Fruit fly (Drosophila melanogaster): Measurements from ENCODE around the gene capt.

Gene capt

DNA sequence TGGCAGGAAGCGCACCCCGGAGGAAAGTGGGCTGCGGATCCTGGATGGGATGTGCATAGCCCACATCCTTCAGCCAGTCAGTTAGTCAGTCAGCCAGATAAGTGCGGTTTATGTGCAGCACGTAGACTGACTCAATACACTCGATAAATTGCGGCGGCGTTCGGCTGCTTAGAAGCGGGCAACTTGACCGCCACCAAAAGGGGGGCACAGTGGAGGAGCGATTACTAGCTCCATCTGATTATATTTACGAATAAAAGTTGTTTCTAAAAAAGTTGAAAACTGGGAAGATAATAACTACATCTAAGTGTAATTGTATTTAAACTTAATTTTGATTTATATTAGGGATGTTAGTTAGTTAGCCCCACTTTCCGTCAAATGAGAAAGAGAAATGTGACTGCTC, 44.4 kb upstream of the capt start:
- no peak for TF ChIP-seq Vsx2 (GFP tag; optimal IDR thresholded peaks at IDR 0.05; ENCODE audit: partially characterized antibody)
- no peak for TF ChIP-seq fru (GFP tag; optimal IDR thresholded peaks at IDR 0.05)

DNA sequence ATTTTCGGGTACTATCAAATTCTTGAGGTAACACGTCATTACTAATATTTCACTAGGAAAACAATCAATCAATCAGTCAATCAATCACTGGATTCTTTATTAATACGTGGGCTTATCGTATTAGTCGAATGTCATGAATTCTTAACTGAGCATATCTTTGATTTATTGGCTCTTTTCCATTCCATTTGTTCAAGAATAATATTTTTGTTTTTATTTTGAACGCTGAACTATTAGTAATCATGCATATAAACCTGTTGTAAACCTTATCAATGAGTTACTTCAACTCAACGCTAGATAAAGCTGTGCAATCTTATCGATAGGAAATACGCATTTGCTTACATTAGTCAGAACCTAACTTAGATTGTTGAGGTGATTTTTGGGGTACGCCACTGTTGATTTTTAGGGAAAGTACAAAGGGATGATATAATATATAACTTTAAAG, 43.4 kb upstream of the capt start:
- TF ChIP-seq fru (GFP tag; optimal IDR thresholded peaks at IDR 0.05) (peak; percentile 27), Hr83 (GFP tag; optimal IDR thresholded peaks at IDR 0.05; ENCODE audit: poor library complexity, severe bottlenecking) (no peak), Rel (GFP tag; optimal IDR thresholded peaks at IDR 0.05) (no peak), Rel (tag; optimal IDR thresholded peaks at IDR 0.05) (peak; percentile 89), CG9705 (GFP tag; optimal IDR thresholded peaks at IDR 0.05) (no peak), brk (GFP tag; optimal IDR thresholded peaks at IDR 0.05) (no peak), Mio (GFP tag; optimal IDR thresholded peaks at IDR 0.05) (no peak)

DNA sequence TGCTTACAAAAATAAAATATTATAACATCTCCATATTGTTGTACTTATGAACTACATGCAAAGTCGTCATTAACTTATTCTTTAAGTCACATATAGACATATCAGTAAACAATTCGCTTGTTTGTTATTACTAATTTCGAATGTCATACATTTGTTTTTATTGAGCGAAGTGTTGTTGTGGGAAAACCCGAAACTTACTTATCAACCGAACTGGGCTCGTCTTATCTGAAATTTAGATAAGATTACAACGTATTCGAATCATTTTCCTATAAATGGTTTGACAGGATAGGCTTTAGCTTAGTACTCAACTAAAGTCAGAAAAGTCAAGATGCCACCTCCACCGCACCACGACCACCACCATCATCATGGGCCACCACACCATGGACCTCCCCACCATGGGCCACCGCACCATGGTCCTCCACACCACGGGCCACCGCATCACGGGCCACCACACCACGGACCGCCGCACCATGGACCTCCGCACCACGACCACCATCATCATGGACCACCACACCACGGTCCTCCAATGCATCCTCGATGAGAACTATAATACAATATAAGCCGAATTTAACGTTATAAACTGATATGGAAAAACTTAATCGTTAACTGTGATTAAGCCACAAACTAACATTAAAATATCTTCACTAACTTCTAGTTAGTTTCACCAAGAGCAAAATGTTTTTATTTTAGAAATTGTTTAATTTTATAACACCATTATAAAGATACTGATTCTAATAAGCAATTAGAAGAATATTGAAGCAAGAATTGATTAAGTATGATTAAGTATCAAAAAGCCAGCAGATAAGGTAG, 42.1 kb upstream of the capt start, which contains the start of the genes CG43349 and CG5011:
CG43349 (plus strand) TSS at position 294 of the 810 bp plus-strand sequence.
CG5011 (plus strand) TSS at position 760 of the 810 bp plus-strand sequence.
- TF ChIP-seq HLH106 (tag; optimal IDR thresholded peaks at IDR 0.05) = no peak
- TF ChIP-seq dsf (GFP tag; optimal IDR thresholded peaks at IDR 0.05; ENCODE audit: borderline replicate concordance) = no peak
- TF ChIP-seq N (GFP tag; optimal IDR thresholded peaks at IDR 0.05) = no peak
- TF ChIP-seq lola (GFP tag; optimal IDR thresholded peaks at IDR 0.05) = no peak
- TF ChIP-seq dl (GFP tag; optimal IDR thresholded peaks at IDR 0.05; ENCODE audit: insufficient read depth in 1 of 2, partially characterized antibody in 2 of 2) = peak; percentile 48 to 72
- peak; percentile 65 for TF ChIP-seq Dfd (GFP tag; optimal IDR thresholded peaks at IDR 0.05)
- no peak for TF ChIP-seq CrebA (GFP tag; optimal IDR thresholded peaks at IDR 0.05; ENCODE audit: borderline replicate concordance)
- TF ChIP-seq Hnf4 (GFP tag; optimal IDR thresholded peaks at IDR 0.05) = no peak
- no peak for TF ChIP-seq Rel (GFP tag; optimal IDR thresholded peaks at IDR 0.05)
- peak; percentile 85 for TF ChIP-seq Rel (tag; optimal IDR thresholded peaks at IDR 0.05)

DNA sequence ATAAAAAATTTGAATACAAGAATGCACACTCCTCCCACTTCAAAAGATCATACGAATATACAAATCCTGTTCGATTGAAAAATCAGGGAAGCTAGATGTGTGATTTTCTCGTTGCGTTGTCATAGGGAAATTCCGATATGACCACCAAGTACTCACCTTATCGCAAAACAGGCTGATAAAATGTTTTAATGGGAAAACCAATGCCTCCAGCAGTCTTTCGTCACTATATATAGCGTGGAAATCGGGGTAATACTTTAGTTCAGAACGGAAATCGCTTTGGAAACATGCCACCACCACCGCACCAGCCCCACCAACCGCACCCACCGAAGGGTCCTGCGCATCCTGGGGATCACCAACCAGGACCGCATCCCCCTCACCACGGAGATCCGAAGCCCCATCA, 41.1 kb upstream of the capt start, which contains the start of the genes CG5139 and CG43348:
CG5139 (minus strand) TSS at position 101 of the 400 bp plus-strand sequence.
CG43348 (plus strand) TSS at position 247 of the 400 bp plus-strand sequence.
- TF ChIP-seq Rel (GFP tag; optimal IDR thresholded peaks at IDR 0.05) (no peak), Rel (tag; optimal IDR thresholded peaks at IDR 0.05) (no peak), CG32264 (GFP tag; optimal IDR thresholded peaks at IDR 0.05) (no peak), fru (GFP tag; optimal IDR thresholded peaks at IDR 0.05) (no peak), foxo (GFP tag; optimal IDR thresholded peaks at IDR 0.05) (no peak), usp (GFP tag; optimal IDR thresholded peaks at IDR 0.05) (no peak), Myc (optimal IDR thresholded peaks at IDR 0.05) (no peak), br (GFP tag; optimal IDR thresholded peaks at IDR 0.05) (no peak), dmrt93B (GFP tag; optimal IDR thresholded peaks at IDR 0.05) (no peak), rgr (GFP tag; optimal IDR thresholded peaks at IDR 0.05) (no peak), Hr78 (GFP tag; optimal IDR thresholded peaks at IDR 0.05) (no peak), sage (GFP tag; optimal IDR thresholded peaks at IDR 0.05) (no peak), OdsH (GFP tag; optimal IDR thresholded peaks at IDR 0.05) (no peak), HLH106 (tag; optimal IDR thresholded peaks at IDR 0.05) (no peak), ey (GFP tag; optimal IDR thresholded peaks at IDR 0.05) (no peak), Sp1 (GFP tag; optimal IDR thresholded peaks at IDR 0.05) (no peak), h (GFP tag; optimal IDR thresholded peaks at IDR 0.05) (no peak)

DNA sequence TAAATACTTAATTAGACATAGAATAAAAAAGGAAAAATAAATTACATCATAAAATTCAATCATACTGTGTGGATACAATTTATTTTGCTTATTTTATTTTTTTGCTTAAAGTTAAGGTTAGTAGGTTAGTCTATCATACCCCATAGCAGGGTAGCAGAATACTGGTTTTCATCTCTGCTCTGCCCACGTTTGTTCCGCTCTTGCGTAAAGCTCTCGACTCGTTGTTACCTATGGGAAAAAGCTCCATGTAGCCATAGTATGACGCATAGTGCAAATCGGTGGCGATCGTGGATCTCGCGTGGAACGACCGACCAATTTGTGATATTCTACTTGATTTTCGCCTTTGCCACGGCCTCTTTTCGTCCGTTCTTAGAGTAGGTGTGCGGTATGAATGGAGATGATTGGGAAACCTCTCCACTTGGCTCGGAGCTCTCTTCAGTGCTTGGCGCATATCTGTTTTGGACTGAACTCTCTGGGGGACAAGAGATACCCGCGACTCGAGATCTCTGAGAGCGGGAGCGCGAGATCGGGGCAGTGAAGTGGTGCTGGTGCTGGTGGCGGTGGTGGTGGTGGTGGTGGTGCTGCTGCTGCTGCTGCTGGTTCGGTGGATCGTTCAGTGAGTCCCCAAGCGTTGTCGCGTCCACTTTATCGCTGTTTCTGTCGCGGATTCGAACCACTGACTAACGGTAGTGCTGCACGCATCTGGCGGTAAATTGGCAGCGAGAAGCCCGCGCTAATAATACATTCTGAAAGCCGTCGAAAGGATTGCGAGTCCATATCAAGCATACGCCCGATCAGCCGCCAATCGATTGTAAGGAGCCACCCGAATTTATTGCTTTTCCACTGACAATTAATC, 27.8 kb upstream of the capt start, which contains the start of gene CG5001:
CG5001 (plus strand) TSS at position 116 of the 856 bp plus-strand sequence.
- TF ChIP-seq sv (GFP tag; optimal IDR thresholded peaks at IDR 0.05) = peak; percentile 64
- TF ChIP-seq sage (GFP tag; optimal IDR thresholded peaks at IDR 0.05) = no peak
- TF ChIP-seq Rel (GFP tag; optimal IDR thresholded peaks at IDR 0.05) = no peak
- TF ChIP-seq Rel (tag; optimal IDR thresholded peaks at IDR 0.05) = peak; percentile 78
- TF ChIP-seq N (GFP tag; optimal IDR thresholded peaks at IDR 0.05) = no peak
- peak; percentile 75 for TF ChIP-seq OdsH (GFP tag; optimal IDR thresholded peaks at IDR 0.05)
- TF ChIP-seq dl (GFP tag; optimal IDR thresholded peaks at IDR 0.05; ENCODE audit: insufficient read depth in 1 of 2, partially characterized antibody in 2 of 2) = peak in 1 of 2 experiments; percentile 94
- no peak for TF ChIP-seq tai (GFP tag; optimal IDR thresholded peaks at IDR 0.05)
- TF ChIP-seq Abd-B (GFP tag; optimal IDR thresholded peaks at IDR 0.05) = no peak
- peak; percentile 95 for TF ChIP-seq Dif (GFP tag; optimal IDR thresholded peaks at IDR 0.05; ENCODE audit: partially characterized antibody)
- peak; percentile 75 for TF ChIP-seq rgr (GFP tag; optimal IDR thresholded peaks at IDR 0.05)
- peak; percentile 38 for TF ChIP-seq CG32264 (GFP tag; optimal IDR thresholded peaks at IDR 0.05)
- no peak for TF ChIP-seq Dfd (GFP tag; optimal IDR thresholded peaks at IDR 0.05)
- TF ChIP-seq woc (GFP tag; optimal IDR thresholded peaks at IDR 0.05) = no peak
- TF ChIP-seq h (GFP tag; optimal IDR thresholded peaks at IDR 0.05) = peak; percentile 80
- peak; percentile 62 for TF ChIP-seq Sp1 (GFP tag; optimal IDR thresholded peaks at IDR 0.05)
- TF ChIP-seq Hr83 (GFP tag; optimal IDR thresholded peaks at IDR 0.05; ENCODE audit: poor library complexity, severe bottlenecking) = peak; percentile 58
- peak in 1 of 2 experiments; percentile 79 for TF ChIP-seq foxo (GFP tag; optimal IDR thresholded peaks at IDR 0.05)
- no peak for TF ChIP-seq jim (GFP tag; optimal IDR thresholded peaks at IDR 0.05)
- peak; percentile 79 for TF ChIP-seq psq (GFP tag; optimal IDR thresholded peaks at IDR 0.05)
- TF ChIP-seq HLH106 (tag; optimal IDR thresholded peaks at IDR 0.05) = peak; percentile 83
- TF ChIP-seq Hnf4 (GFP tag; optimal IDR thresholded peaks at IDR 0.05) = no peak
- no peak for TF ChIP-seq br (GFP tag; optimal IDR thresholded peaks at IDR 0.05)
